Fruit fly (Drosophila melanogaster): ENCODE measurements around the gene CG8861.

dm6 chr3R:9351415-9352379 is 23.4 kb upstream of the CG8861 start:
- TF ChIP-seq CTCF (optimal IDR thresholded peaks at IDR 0.05) (no peak), CG8478 (optimal IDR thresholded peaks at IDR 0.05) (no peak)
